Fruit fly (Drosophila melanogaster): Measurements from ENCODE around the gene Syn.

Syn gene

dm6 chr3R:10265552-10266137 lies 75.2 kb downstream of the Syn start (continued):
- TF ChIP-seq CG8290 (GFP tag; optimal IDR thresholded peaks at IDR 0.05) = no peak
- peak in 1 of 2 experiments; percentile 78 for TF ChIP-seq CG8290 (tag; optimal IDR thresholded peaks at IDR 0.05)
- TF ChIP-seq Trl (optimal IDR thresholded peaks at IDR 0.05) = no peak
- TF ChIP-seq Trl (GFP tag; optimal IDR thresholded peaks at IDR 0.05) = peak; percentile 11
- peak; percentile 77 for TF ChIP-seq CG18599 (GFP tag; optimal IDR thresholded peaks at IDR 0.05)
- peak; percentile 44 for TF ChIP-seq tio (GFP tag; optimal IDR thresholded peaks at IDR 0.05)
- TF ChIP-seq Tbp (GFP tag; optimal IDR thresholded peaks at IDR 0.05) = no peak
- TF ChIP-seq CG31224 (GFP tag; IDR thresholded peaks at IDR 0.05) = peak; percentile 62
- peak; percentile 55 for TF ChIP-seq nmo (GFP tag; optimal IDR thresholded peaks at IDR 0.05)
- TF ChIP-seq Awh (GFP tag; IDR thresholded peaks at IDR 0.05) = no peak
- TF ChIP-seq seq (GFP tag; IDR thresholded peaks at IDR 0.05) = peak; percentile 50
- TF ChIP-seq ERR (GFP tag; optimal IDR thresholded peaks at IDR 0.05) = no peak
- no peak for TF ChIP-seq run (tag; optimal IDR thresholded peaks at IDR 0.05)
- peak; percentile 18 for TF ChIP-seq Jarid2 (GFP tag; optimal IDR thresholded peaks at IDR 0.05)
- TF ChIP-seq fd64A (GFP tag; optimal IDR thresholded peaks at IDR 0.05) = no peak
- TF ChIP-seq prd (optimal IDR thresholded peaks at IDR 0.05) = no peak
- peak; percentile 73; the same call in 2 of the 3 replicates for TF ChIP-seq prd (GFP tag; IDR thresholded peaks at IDR 0.05)
- TF ChIP-seq CG9609 (GFP tag; optimal IDR thresholded peaks at IDR 0.05) = no peak
- TF ChIP-seq CG7839 (tag; optimal IDR thresholded peaks at IDR 0.05) = peak; percentile 68
- peak; percentile 37; the same call in 1 of the 2 replicates for TF ChIP-seq CG14667 (GFP tag; IDR thresholded peaks at IDR 0.05)
- peak; percentile 56; the same call in 1 of the 3 replicates for TF ChIP-seq CG11560 (tag; IDR thresholded peaks at IDR 0.05)
- TF ChIP-seq CG15269 (tag; optimal IDR thresholded peaks at IDR 0.05) = peak; percentile 56
- TF ChIP-seq tin (GFP tag; optimal IDR thresholded peaks at IDR 0.05) = peak; percentile 27
- TF ChIP-seq Doc3 (GFP tag; IDR thresholded peaks at IDR 0.05; ENCODE audit: partially characterized antibody) = no peak
- TF ChIP-seq CG43689 (GFP tag; IDR thresholded peaks at IDR 0.05) = 0 out of 2 replicates have a peak, but pooled peaks have one; percentile 25
- TF ChIP-seq CG2678 (tag; optimal IDR thresholded peaks at IDR 0.05) = peak; percentile 75
- no peak for TF ChIP-seq Lpt (GFP tag; optimal IDR thresholded peaks at IDR 0.05)
- peak; percentile 42 for TF ChIP-seq BtbVII (GFP tag; optimal IDR thresholded peaks at IDR 0.05)
- no peak; the same call in 2 of the 3 replicates for TF ChIP-seq ci (GFP tag; IDR thresholded peaks at IDR 0.05)
- no peak for TF ChIP-seq corto (GFP tag; optimal IDR thresholded peaks at IDR 0.05)
- TF ChIP-seq CG10654 (GFP tag; optimal IDR thresholded peaks at IDR 0.05) = no peak
- TF ChIP-seq crc (GFP tag; optimal IDR thresholded peaks at IDR 0.05) = peak; percentile 9
- no peak for TF ChIP-seq CG15601 (tag; optimal IDR thresholded peaks at IDR 0.05)
- peak; percentile 67 for TF ChIP-seq CG11504 (tag; optimal IDR thresholded peaks at IDR 0.05)
- TF ChIP-seq Hsf (GFP tag; optimal IDR thresholded peaks at IDR 0.05) = peak; percentile 18
- no peak for TF ChIP-seq Doc2 (GFP tag; IDR thresholded peaks at IDR 0.05)
- TF ChIP-seq CHES-1-like (GFP tag; optimal IDR thresholded peaks at IDR 0.05) = peak; percentile 9
- peak; percentile 63 for TF ChIP-seq PHDP (tag; optimal IDR thresholded peaks at IDR 0.05)
- TF ChIP-seq CG3838 (GFP tag; optimal IDR thresholded peaks at IDR 0.05) = no peak
- no peak for TF ChIP-seq CG31365 (tag; optimal IDR thresholded peaks at IDR 0.05)
- TF ChIP-seq ase (GFP tag; IDR thresholded peaks at IDR 0.05) = peak; percentile 50; the same call in 1 of the 3 replicates
- TF ChIP-seq lov (optimal IDR thresholded peaks at IDR 0.05) = no peak
- TF ChIP-seq lov (GFP tag; IDR thresholded peaks at IDR 0.05) = no peak
- peak; percentile 65; the same call in 2 of the 3 replicates for TF ChIP-seq CG11695 (GFP tag; IDR thresholded peaks at IDR 0.05)
- TF ChIP-seq al (GFP tag; IDR thresholded peaks at IDR 0.05) = peak; percentile 66
- TF ChIP-seq CG14441 (GFP tag; IDR thresholded peaks at IDR 0.05) = peak; percentile 44
- TF ChIP-seq CG10147 (GFP tag; optimal IDR thresholded peaks at IDR 0.05) = peak; percentile 47
- TF ChIP-seq cad (GFP tag; optimal IDR thresholded peaks at IDR 0.05) = no peak
- no peak for TF ChIP-seq Bdp1 (GFP tag; optimal IDR thresholded peaks at IDR 0.05)
- TF ChIP-seq D19A (tag; optimal IDR thresholded peaks at IDR 0.05) = no peak
- TF ChIP-seq CG13123 (GFP tag; optimal IDR thresholded peaks at IDR 0.05) = no peak
- TF ChIP-seq insv (GFP tag; optimal IDR thresholded peaks at IDR 0.05) = no peak

Measured in whole organism, embryonic.